Worm (Caenorhabditis elegans) whole organism, L4 larva: ENCODE data around the gene dcr-1.

Experiments
- D1046.2 ChIP-seq: fragments of 200-800 bp; sonication (Bioruptor generic); IDR thresholded peaks from 2 replicates; pipeline ENCODE4 v1.3.6; 2022; ENCODE audit warnings: missing genetic modification characterization, missing compliant biosample characterization
- Y48G9A.11 ChIP-seq: fragments of 200-800 bp; sonication (Bioruptor generic); IDR thresholded peaks from 2 replicates; pipeline ENCODE4 v1.3.6; 2022; ENCODE audit warnings: missing genetic modification reagents, missing genetic modification characterization, missing compliant biosample characterization
- Y75B8A.6 ChIP-seq: fragments of 200-800 bp; sonication (Bioruptor generic); IDR thresholded peaks from 2 replicates; pipeline ENCODE4 v1.3.6; 2022; ENCODE audit warnings: missing genetic modification reagents, missing genetic modification characterization, missing compliant biosample characterization
- aha-1 ChIP-seq: fragments of 150-350 bp; peaks from one replicate; lab custom pipeline; 2014; ENCODE audit warnings: missing biosample characterization, missing genetic modification characterization
- aly-2 ChIP-seq: sonication (generic microtip); optimal IDR thresholded peaks from 2 replicates; lab custom pipeline; 2018; ENCODE audit warnings: missing biosample characterization, missing genetic modification characterization
- ceh-20 ChIP-seq: fragments of 200-800 bp; sonication (Bioruptor generic); IDR thresholded peaks from 2 replicates; pipeline ENCODE4 v1.3.6; 2022; ENCODE audit warnings: missing genetic modification reagents, missing genetic modification characterization, missing compliant biosample characterization
- ceh-32 ChIP-seq: sonication (generic microtip); optimal IDR thresholded peaks from 2 replicates; lab custom pipeline; 2016; ENCODE audit warnings: mild to moderate bottlenecking, missing genetic modification characterization, missing compliant biosample characterization; ENCODE audit not compliant: poor library complexity
- ceh-82 ChIP-seq: sonication (generic microtip); optimal IDR thresholded peaks from 2 replicates; lab custom pipeline; 2017; ENCODE audit warnings: missing biosample characterization, missing genetic modification characterization
- ces-1 ChIP-seq: fragments of 150-350 bp; sonication (generic microtip); optimal IDR thresholded peaks from 4 replicates; lab custom pipeline; 2014; ENCODE audit warnings: missing biosample characterization, missing genetic modification reagents, missing genetic modification characterization
- cey-2 ChIP-seq: sonication (generic microtip); optimal IDR thresholded peaks from 3 replicates; lab custom pipeline; 2017; ENCODE audit warnings: missing genetic modification characterization, mild to moderate bottlenecking, missing compliant biosample characterization, antibody characterized with exemption, borderline replicate concordance; ENCODE audit not compliant: insufficient read depth
- ctbp-1 ChIP-seq: fragments of 200-800 bp; sonication (Bioruptor generic); IDR thresholded peaks from 2 replicates; pipeline ENCODE4 v1.3.6; 2022; ENCODE audit warnings: missing genetic modification reagents, missing genetic modification characterization, missing compliant biosample characterization
- daf-16 ChIP-seq, 3 experiments: sonication (generic microtip); optimal IDR thresholded peaks; 2 replicates each; lab custom pipeline; 2016 to 2017; ENCODE audit warnings: missing genetic modification characterization in 3 of 3, missing genetic modification reagents in 3 of 3, mild to moderate bottlenecking in 2 of 3, missing compliant biosample characterization in 2 of 3, missing biosample characterization in 1 of 3, moderate library complexity in 1 of 3
- dmd-9 ChIP-seq: fragments of 200-800 bp; sonication (Bioruptor generic); IDR thresholded peaks from 2 replicates; pipeline ENCODE4 v1.3.6; 2022; ENCODE audit warnings: missing genetic modification reagents, missing genetic modification characterization, missing compliant biosample characterization
- dpl-1 ChIP-seq: fragments of 150-350 bp; optimal IDR thresholded peaks from 2 replicates; lab custom pipeline; 2014; ENCODE audit warnings: missing biosample characterization, missing genetic modification reagents, missing genetic modification characterization
- fkh-10 ChIP-seq: fragments of 150-350 bp; optimal IDR thresholded peaks from 2 replicates; lab custom pipeline; 2014; ENCODE audit warnings: missing biosample characterization, missing genetic modification reagents, missing genetic modification characterization
- gei-8 ChIP-seq: fragments of 200-800 bp; sonication (Bioruptor generic); optimal IDR thresholded peaks from 2 replicates; lab custom pipeline; 2018; ENCODE audit warnings: mild to moderate bottlenecking, missing genetic modification characterization, missing compliant biosample characterization
- hmg-1.1 ChIP-seq: fragments of 200-800 bp; sonication (Bioruptor generic); IDR thresholded peaks from 2 replicates; pipeline ENCODE4 v1.3.6; 2022; ENCODE audit warnings: missing genetic modification reagents, missing genetic modification characterization, missing compliant biosample characterization
- lim-7 ChIP-seq: fragments of 200-800 bp; sonication (Bioruptor generic); IDR thresholded peaks from 2 replicates; pipeline ENCODE4 v1.3.6; 2022; ENCODE audit warnings: missing genetic modification characterization, missing compliant biosample characterization
- lin-38 ChIP-seq: fragments of 200-800 bp; sonication (Bioruptor generic); IDR thresholded peaks from 2 replicates; pipeline ENCODE4 v1.3.6; 2022; ENCODE audit warnings: missing genetic modification reagents, missing genetic modification characterization, missing compliant biosample characterization
- lin-39 ChIP-seq: fragments of 150-350 bp; optimal IDR thresholded peaks from 2 replicates; lab custom pipeline; 2014; ENCODE audit warnings: missing biosample characterization, missing genetic modification reagents, missing genetic modification characterization
- lsy-2 ChIP-seq, 2 experiments: fragments of 150-350 bp in 1 of 2; sonication (generic microtip) in 1 of 2; optimal IDR thresholded peaks; 2 replicates each; lab custom pipeline; 2014 to 2017; ENCODE audit warnings: missing biosample characterization in 2 of 2, missing genetic modification characterization in 2 of 2
- madf-5 ChIP-seq, 2 experiments: fragments of 200-800 bp; sonication (Bioruptor generic); IDR thresholded peaks; 2 replicates each; pipeline ENCODE4 v1.3.6; 2022; ENCODE audit warnings: missing compliant biosample characterization in 2 of 2, missing genetic modification characterization in 2 of 2
- madf-9 ChIP-seq: fragments of 200-800 bp; sonication (Bioruptor generic); conservative IDR thresholded peaks from 2 replicates; pipeline ENCODE4 v1.3.6; 2022; ENCODE audit warnings: missing genetic modification reagents, missing genetic modification characterization, missing compliant biosample characterization
- mdt-29 ChIP-seq: fragments of 200-800 bp; sonication (Bioruptor generic); IDR thresholded peaks from 2 replicates; pipeline ENCODE4 v1.3.6; 2022; ENCODE audit warnings: missing genetic modification reagents, missing genetic modification characterization, missing compliant biosample characterization
- mep-1 ChIP-seq: fragments of 150-350 bp; sonication (generic microtip); optimal IDR thresholded peaks from 3 replicates; lab custom pipeline; 2014; ENCODE audit warnings: missing biosample characterization, missing genetic modification characterization
- mxl-2 ChIP-seq: fragments of 200-800 bp; sonication (Bioruptor generic); conservative IDR thresholded peaks from 2 replicates; pipeline ENCODE4 v1.3.6; 2022; ENCODE audit warnings: missing genetic modification reagents, missing genetic modification characterization, missing compliant biosample characterization
- mxl-3 ChIP-seq: fragments of 200-800 bp; sonication (Bioruptor generic); optimal IDR thresholded peaks from 2 replicates; lab custom pipeline; 2018; ENCODE audit warnings: mild to moderate bottlenecking, missing genetic modification characterization, missing compliant biosample characterization
- nhr-11 ChIP-seq: fragments of 150-350 bp; optimal IDR thresholded peaks from 2 replicates; lab custom pipeline; 2014; ENCODE audit warnings: missing biosample characterization, missing genetic modification characterization
- nhr-237 ChIP-seq: sonication (generic microtip); optimal IDR thresholded peaks from 2 replicates; lab custom pipeline; 2017; ENCODE audit warnings: missing biosample characterization, missing genetic modification characterization
- nhr-25 ChIP-seq: sonication (generic microtip); optimal IDR thresholded peaks from 2 replicates; lab custom pipeline; 2017; ENCODE audit warnings: missing genetic modification characterization, mild to moderate bottlenecking, missing compliant biosample characterization, antibody characterized with exemption, moderate library complexity, borderline replicate concordance; ENCODE audit not compliant: insufficient read depth
- nhr-28 ChIP-seq: fragments of 150-350 bp; optimal IDR thresholded peaks from 2 replicates; lab custom pipeline; 2014; ENCODE audit warnings: missing biosample characterization, missing genetic modification characterization
- nhr-48 ChIP-seq: sonication (generic microtip); optimal IDR thresholded peaks from 2 replicates; lab custom pipeline; 2016; ENCODE audit warnings: mild to moderate bottlenecking, missing genetic modification characterization, missing compliant biosample characterization
- nhr-6 ChIP-seq: fragments of 150-350 bp; optimal IDR thresholded peaks from 2 replicates; lab custom pipeline; 2014; ENCODE audit warnings: missing biosample characterization, missing genetic modification characterization
- nhr-76 ChIP-seq: fragments of 150-350 bp; optimal IDR thresholded peaks from 2 replicates; lab custom pipeline; 2014; ENCODE audit warnings: missing biosample characterization, missing genetic modification characterization
- set-16 ChIP-seq: fragments of 200-800 bp; sonication (Bioruptor generic); IDR thresholded peaks from 2 replicates; pipeline ENCODE4 v1.3.6; 2022; ENCODE audit warnings: missing genetic modification reagents, missing genetic modification characterization, missing compliant biosample characterization
- snpc-1.2 ChIP-seq: fragments of 200-800 bp; sonication (Bioruptor generic); IDR thresholded peaks from 2 replicates; pipeline ENCODE4 v1.3.6; 2022; ENCODE audit warnings: missing genetic modification reagents, missing genetic modification characterization, missing compliant biosample characterization
- snpc-4 ChIP-seq: fragments of 150-350 bp; optimal IDR thresholded peaks from 2 replicates; lab custom pipeline; 2014; ENCODE audit warnings: missing biosample characterization, missing genetic modification characterization
- unc-130 ChIP-seq: sonication (generic microtip); optimal IDR thresholded peaks from 2 replicates; lab custom pipeline; 2016; ENCODE audit warnings: missing genetic modification reagents, missing genetic modification characterization, missing compliant biosample characterization
- unc-62 ChIP-seq, 3 experiments: fragments of 150-350 bp in 1 of 3; sonication (generic microtip); optimal IDR thresholded peaks in 2 of 3; peaks in 1 of 3; 1 replicate in 1 of 3; 2 replicates in 2 of 3; lab custom pipeline; 2014 to 2017; ENCODE audit warnings: missing biosample characterization in 3 of 3, missing genetic modification characterization in 3 of 3, missing genetic modification reagents in 3 of 3, missing genotype in 1 of 3
- ztf-7 ChIP-seq: fragments of 150-350 bp; optimal IDR thresholded peaks from 2 replicates; lab custom pipeline; 2014; ENCODE audit warnings: missing biosample characterization, missing genetic modification characterization

Gene dcr-1

DNA sequence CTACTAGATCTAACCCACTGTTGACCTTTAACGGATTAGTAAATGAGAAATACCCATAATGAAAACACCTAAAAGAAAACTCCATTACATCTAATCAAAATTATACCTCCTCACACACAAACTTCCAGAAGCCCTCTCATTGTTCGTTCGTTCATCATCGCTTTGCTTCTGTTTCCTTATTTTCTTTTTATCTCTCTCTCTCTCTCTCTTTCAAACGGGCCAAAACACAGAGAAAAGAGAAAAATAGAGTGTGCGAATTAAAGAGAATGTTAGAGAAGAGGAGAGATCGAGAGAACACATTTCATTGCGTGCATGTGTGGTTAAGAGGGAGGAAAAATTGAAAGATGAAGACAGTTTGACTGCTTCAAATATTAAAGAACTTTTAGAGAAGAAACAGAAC is 44.2 kb upstream of the dcr-1 start (continued):
- TF ChIP-seq gei-8, result peak; percentile 58
- TF ChIP-seq ztf-7, result no peak
- no peak for TF ChIP-seq mxl-2 (GFP tag; lab: Robert Waterston, UW)
- no peak for TF ChIP-seq D1046.2 (GFP tag; lab: Robert Waterston, UW)
- TF ChIP-seq ceh-82 (tag; lab: Kevin White, UChicago), result no peak
- TF ChIP-seq Y75B8A.6 (GFP tag; lab: Robert Waterston, UW), result no peak
- no peak for TF ChIP-seq snpc-4 (tag; lab: Kevin White, UChicago)
- TF ChIP-seq daf-16 (GFP tag; optimal IDR thresholded peaks at IDR 0.05; lab: Kevin White, UChicago), result no peak
- TF ChIP-seq daf-16 (tag; optimal IDR thresholded peaks at IDR 0.05; lab: Kevin White, UChicago), result peak; percentile 49
- no peak for TF ChIP-seq unc-130
- TF ChIP-seq lin-38 (GFP tag; lab: Robert Waterston, UW), result no peak
- TF ChIP-seq nhr-6 (tag; lab: Kevin White, UChicago), result peak; percentile 40
- TF ChIP-seq madf-9, result no peak
- no peak for TF ChIP-seq ceh-32 (tag; lab: Kevin White, UChicago)
- TF ChIP-seq ctbp-1 (GFP tag; lab: Robert Waterston, UW), result no peak
- peak; percentile 53 for TF ChIP-seq hmg-1.1
- no peak for TF ChIP-seq ceh-20
- peak; percentile 87 for TF ChIP-seq mep-1 (tag; lab: Kevin White, UChicago)
- peak; percentile 36 for TF ChIP-seq nhr-25 (tag; lab: Kevin White, UChicago)
- TF ChIP-seq dpl-1 (GFP tag; lab: Kevin White, UChicago), result no peak

- TF ChIP-seq ces-1 (GFP tag; lab: Kevin White, UChicago) (no peak), nhr-11 (tag; lab: Kevin White, UChicago) (peak; percentile 6), nhr-48 (no peak), snpc-1.2 (GFP tag; lab: Robert Waterston, UW) (no peak), dpl-1 (GFP tag; lab: Kevin White, UChicago) (no peak), lin-38 (GFP tag; lab: Robert Waterston, UW) (no peak), lsy-2 (tag; optimal IDR thresholded peaks at IDR 0.05; lab: Kevin White, UChicago) (peak in 1 of 2 experiments; percentile 36), aha-1 (tag; lab: Kevin White, UChicago) (peak; percentile 51), cey-2 (tag; lab: Kevin White, UChicago) (no peak)
These were observed 41.8 kb upstream of the dcr-1 start for ce11 chrIII:8121923-8122322.

DNA sequence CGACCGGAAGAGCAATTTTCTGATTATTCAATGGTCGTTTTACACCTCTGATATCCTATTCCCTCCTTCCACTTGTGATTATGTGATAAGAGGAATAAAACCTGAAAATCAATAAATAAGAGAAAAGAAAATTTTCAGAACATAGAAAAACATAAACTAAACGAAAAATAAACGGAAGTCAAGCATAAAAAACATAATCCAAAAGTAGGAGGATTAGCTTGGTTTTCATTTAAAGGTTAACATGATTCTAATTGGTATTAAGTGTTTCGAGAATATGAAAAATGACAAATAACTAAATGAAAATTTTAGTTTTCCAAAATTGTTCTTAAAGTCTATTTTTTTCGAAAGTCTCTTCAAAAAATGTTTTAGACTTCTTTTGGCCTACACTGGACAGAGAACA is 41.1 kb upstream of the dcr-1 start, which contains the start of gene gei-8:
gei-8 (minus strand) TSS at position 101 of the 400 bp plus-strand sequence.
- TF ChIP-seq ctbp-1 (GFP tag; lab: Robert Waterston, UW), result no peak
- peak in 1 of 2 experiments; percentile 17 for TF ChIP-seq unc-62 (GFP tag; optimal IDR thresholded peaks at IDR 0.05 in 1 of 2; lab: Kevin White, UChicago)
- no peak for TF ChIP-seq unc-62 (tag; optimal IDR thresholded peaks at IDR 0.05; lab: Kevin White, UChicago)

ce11 chrIII:8117155-8117554 is 37.1 kb upstream of the dcr-1 start:
- peak; percentile 83 for TF ChIP-seq set-16 (GFP tag; lab: Robert Waterston, UW)
- no peak for TF ChIP-seq mep-1 (tag; lab: Kevin White, UChicago)

DNA sequence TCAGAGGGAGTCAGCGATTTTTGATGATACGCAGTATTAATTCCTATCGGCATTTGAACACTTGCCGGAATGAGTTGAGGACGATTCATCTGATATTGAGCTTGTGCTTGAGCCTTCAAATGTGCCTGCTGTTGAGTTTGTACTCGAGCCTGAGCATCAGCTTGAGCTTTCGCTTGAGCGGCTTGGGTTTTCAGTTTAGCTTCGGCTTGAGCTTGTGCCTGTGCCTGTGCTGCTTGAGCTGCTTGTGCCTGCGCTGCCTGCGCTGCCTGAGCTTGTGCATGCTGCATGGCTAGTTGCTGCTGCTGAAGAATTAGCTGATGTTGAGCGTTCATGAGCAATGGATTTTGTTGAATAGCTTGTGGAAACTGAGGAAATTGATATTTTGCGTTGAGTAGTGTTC is 35.8 kb upstream of the dcr-1 start:
- TF ChIP-seq lin-39 (tag; lab: Kevin White, UChicago) (no peak), lim-7 (GFP tag; lab: Robert Waterston, UW) (0 out of 2 replicates have a peak, but pooled peaks have one; percentile 36), set-16 (GFP tag; lab: Robert Waterston, UW) (peak; percentile 59), nhr-28 (no peak), madf-5 (GFP tag; IDR thresholded peaks at IDR 0.05; lab: Robert Waterston, UW) (0 out of 4 replicates have a peak, but pooled peaks of 1 of the 2 experiments have one; percentile 27), mxl-3 (no peak), aly-2 (no peak), fkh-10 (GFP tag; lab: Kevin White, UChicago) (no peak), nhr-76 (tag; lab: Kevin White, UChicago) (no peak), nhr-237 (tag; lab: Kevin White, UChicago) (no peak), unc-62 (GFP tag; optimal IDR thresholded peaks at IDR 0.05 in 1 of 2; lab: Kevin White, UChicago) (no peak), unc-62 (tag; optimal IDR thresholded peaks at IDR 0.05; lab: Kevin White, UChicago) (no peak), Y48G9A.11 (GFP tag; lab: Robert Waterston, UW) (no peak), dmd-9 (no peak), cey-2 (tag; lab: Kevin White, UChicago) (no peak), nhr-48 (no peak), mdt-29 (GFP tag; lab: Robert Waterston, UW) (no peak)
